Fruit fly (Drosophila melanogaster) whole organism, embryonic: ENCODE results near the gene CG12516.

Source experiments
- Ada2b ChIP-seq: fragments of 200-800 bp; sonication (Bioruptor generic); IDR thresholded peaks from 2 replicates; pipeline ENCODE4 v1.3.6; 2022; ENCODE audit warnings: missing biosample characterization, missing genetic modification characterization
- CG10462 ChIP-seq: fragments of 200-800 bp; sonication (Bioruptor generic); optimal IDR thresholded peaks from 2 replicates; lab custom pipeline; 2016; ENCODE audit warnings: missing biosample characterization, missing genetic modification characterization
- CG11456 ChIP-seq: fragments of 200-800 bp; sonication (Bioruptor generic); IDR thresholded peaks from 3 replicates; pipeline ENCODE4 v1.3.6; 2022; ENCODE audit warnings: missing biosample characterization, missing genetic modification characterization
- CG11504 ChIP-seq: fragments of 200-800 bp; sonication (Bioruptor generic); optimal IDR thresholded peaks from 3 replicates; lab custom pipeline; 2019; ENCODE audit warnings: missing biosample characterization, mild to moderate bottlenecking, missing genetic modification characterization, moderate library complexity
- CG11723 ChIP-seq: fragments of 200-800 bp; sonication (Bioruptor generic); optimal IDR thresholded peaks from 2 replicates; lab custom pipeline; 2017; ENCODE audit warnings: missing biosample characterization, mild to moderate bottlenecking, missing genetic modification characterization
- CG12236 ChIP-seq: fragments of 200-800 bp; sonication (Bioruptor generic); optimal IDR thresholded peaks from 2 replicates; lab custom pipeline; 2016; ENCODE audit warnings: missing biosample characterization, missing genetic modification characterization
- CG12299 ChIP-seq: fragments of 200-800 bp; sonication (Bioruptor generic); optimal IDR thresholded peaks from 2 replicates; lab custom pipeline; 2018; ENCODE audit warnings: missing biosample characterization, mild to moderate bottlenecking, missing genetic modification characterization
- CG1233 ChIP-seq: fragments of 200-800 bp; sonication (Bioruptor generic); optimal IDR thresholded peaks from 4 replicates; lab custom pipeline; 2018; ENCODE audit warnings: missing biosample characterization, mild to moderate bottlenecking, missing genetic modification characterization
- CG12769 ChIP-seq: fragments of 200-800 bp; sonication (Bioruptor generic); optimal IDR thresholded peaks from 2 replicates; lab custom pipeline; 2019; ENCODE audit warnings: missing biosample characterization, mild to moderate bottlenecking, missing genetic modification characterization, moderate library complexity
- CG13296 ChIP-seq: fragments of 200-800 bp; sonication (Bioruptor generic); optimal IDR thresholded peaks from 3 replicates; lab custom pipeline; 2018; ENCODE audit warnings: missing biosample characterization, mild to moderate bottlenecking, missing genetic modification characterization
- CG15011 ChIP-seq: fragments of 200-800 bp; sonication (Bioruptor generic); optimal IDR thresholded peaks from 3 replicates; lab custom pipeline; 2018; ENCODE audit warnings: missing biosample characterization, mild to moderate bottlenecking, missing genetic modification characterization
- CG17359 ChIP-seq: fragments of 200-800 bp; sonication (Bioruptor generic); optimal IDR thresholded peaks from 3 replicates; lab custom pipeline; 2018; ENCODE audit warnings: missing biosample characterization, mild to moderate bottlenecking, missing genetic modification characterization, moderate library complexity
- CG2712 ChIP-seq: fragments of 200-800 bp; optimal IDR thresholded peaks from 3 replicates; lab custom pipeline; 2019; ENCODE audit warnings: missing biosample characterization, mild to moderate bottlenecking, missing genetic modification characterization, moderate library complexity
- CG2889 ChIP-seq: fragments of 200-800 bp; sonication (Bioruptor generic); IDR thresholded peaks from 3 replicates; pipeline ENCODE4 v1.3.6; 2022; ENCODE audit warnings: missing biosample characterization, missing genetic modification characterization
- CG30020 ChIP-seq: fragments of 200-800 bp; optimal IDR thresholded peaks from 2 replicates; lab custom pipeline; 2019; ENCODE audit warnings: missing biosample characterization, mild to moderate bottlenecking, missing genetic modification characterization, moderate library complexity
- CG31388 ChIP-seq: fragments of 200-800 bp; sonication (Bioruptor generic); optimal IDR thresholded peaks from 2 replicates; lab custom pipeline; 2016; ENCODE audit warnings: missing biosample characterization, missing genetic modification characterization
- CG6813 ChIP-seq: fragments of 200-800 bp; sonication (Bioruptor generic); optimal IDR thresholded peaks from 2 replicates; lab custom pipeline; 2017; ENCODE audit warnings: missing biosample characterization, missing genetic modification characterization, mild to moderate bottlenecking, moderate library complexity, missing genetic modification reagents
- CG7271 ChIP-seq: fragments of 200-800 bp; sonication (Bioruptor generic); optimal IDR thresholded peaks from 2 replicates; lab custom pipeline; 2018; ENCODE audit warnings: missing biosample characterization, mild to moderate bottlenecking, missing genetic modification characterization, moderate library complexity
- CG7963 ChIP-seq: fragments of 200-800 bp; sonication (Bioruptor generic); IDR thresholded peaks from 3 replicates; pipeline ENCODE4 v1.3.6; 2022; ENCODE audit warnings: missing biosample characterization, missing genetic modification characterization; ENCODE audit not compliant: partially characterized antibody
- Chrac-16 ChIP-seq: fragments of 200-800 bp; sonication (Bioruptor generic); optimal IDR thresholded peaks from 3 replicates; lab custom pipeline; 2016; ENCODE audit warnings: missing biosample characterization, missing genetic modification characterization
- CkIIα-i1 ChIP-seq: fragments of 200-800 bp; sonication (Bioruptor generic); IDR thresholded peaks from 2 replicates; pipeline ENCODE4 v1.3.6; 2022; ENCODE audit warnings: missing biosample characterization, missing genetic modification characterization
- Dbx ChIP-seq: fragments of 200-800 bp; sonication (Bioruptor generic); IDR thresholded peaks from 3 replicates; pipeline ENCODE4 v1.3.6; 2022; ENCODE audit warnings: missing biosample characterization, missing genetic modification characterization
- Hand ChIP-seq: fragments of 200-800 bp; sonication (Bioruptor generic); optimal IDR thresholded peaks from 2 replicates; lab custom pipeline; 2017; ENCODE audit warnings: mild to moderate bottlenecking, missing biosample characterization, missing genetic modification reagents, missing genetic modification characterization
- HmgZ ChIP-seq: fragments of 200-800 bp; sonication (Bioruptor generic); optimal IDR thresholded peaks from 2 replicates; lab custom pipeline; 2018; ENCODE audit warnings: missing biosample characterization, mild to moderate bottlenecking, missing genetic modification characterization
- Hr3 ChIP-seq: fragments of 200-800 bp; sonication (Bioruptor generic); optimal IDR thresholded peaks from 3 replicates; lab custom pipeline; 2016; ENCODE audit warnings: missing biosample characterization, missing genetic modification characterization
- MTF-1 ChIP-seq: fragments of 200-800 bp; sonication (Bioruptor generic); optimal IDR thresholded peaks from 2 replicates; lab custom pipeline; 2018; ENCODE audit warnings: missing biosample characterization, mild to moderate bottlenecking, missing genetic modification characterization, borderline replicate concordance
- Myb ChIP-seq: fragments of 200-800 bp; sonication (Bioruptor generic); optimal IDR thresholded peaks from 2 replicates; lab custom pipeline; 2016; ENCODE audit warnings: missing biosample characterization, missing genetic modification characterization
- NfI ChIP-seq: fragments of 200-800 bp; sonication (Bioruptor generic); optimal IDR thresholded peaks from 3 replicates; lab custom pipeline; 2018; ENCODE audit warnings: missing biosample characterization, mild to moderate bottlenecking, missing genetic modification characterization, moderate library complexity
- Opbp ChIP-seq: fragments of 200-800 bp; sonication (Bioruptor generic); IDR thresholded peaks from 3 replicates; pipeline ENCODE4 v1.3.6; 2022; ENCODE audit warnings: missing biosample characterization, missing genetic modification characterization; ENCODE audit not compliant: partially characterized antibody
- Sin3A ChIP-seq: fragments of >200 bp; optimal IDR thresholded peaks from 2 replicates; lab custom pipeline; 2018
- Taf1 ChIP-seq: fragments of 200-800 bp; sonication (Bioruptor generic); IDR thresholded peaks from 2 replicates; pipeline ENCODE4 v1.3.6; 2022; ENCODE audit warnings: missing biosample characterization, missing genetic modification characterization
- Vsx1 ChIP-seq: fragments of 200-800 bp; sonication (Bioruptor generic); optimal IDR thresholded peaks from 2 replicates; lab custom pipeline; 2017; ENCODE audit warnings: missing biosample characterization, mild to moderate bottlenecking, missing genetic modification characterization, missing genetic modification reagents
- ab ChIP-seq: fragments of 200-800 bp; sonication (Bioruptor generic); optimal IDR thresholded peaks from 2 replicates; lab custom pipeline; 2016; ENCODE audit warnings: missing biosample characterization, missing genetic modification characterization
- ato ChIP-seq: fragments of 200-800 bp; sonication (Bioruptor generic); IDR thresholded peaks from 2 replicates; pipeline ENCODE4 v1.3.6; 2022; ENCODE audit warnings: missing biosample characterization, missing genetic modification characterization; ENCODE audit not compliant: partially characterized antibody
- dysf ChIP-seq: fragments of 200-800 bp; sonication (Bioruptor generic); IDR thresholded peaks from 3 replicates; pipeline ENCODE4 v1.3.6; 2022; ENCODE audit warnings: missing biosample characterization, missing genetic modification characterization
- en ChIP-seq: fragments of 200-800 bp; sonication (Bioruptor generic); optimal IDR thresholded peaks from 2 replicates; lab custom pipeline; 2016; ENCODE audit warnings: missing biosample characterization, missing genetic modification characterization
- fu2 ChIP-seq: fragments of 200-800 bp; sonication (Bioruptor generic); optimal IDR thresholded peaks from 2 replicates; lab custom pipeline; 2016; ENCODE audit warnings: missing biosample characterization, missing genetic modification characterization
- gt ChIP-seq: fragments of 200-800 bp; sonication (Bioruptor generic); IDR thresholded peaks from 2 replicates; pipeline ENCODE4 v1.3.6; 2022; ENCODE audit warnings: missing biosample characterization, missing genetic modification characterization
- ind ChIP-seq: fragments of 200-800 bp; sonication (Bioruptor generic); optimal IDR thresholded peaks from 3 replicates; lab custom pipeline; 2016; ENCODE audit warnings: missing biosample characterization, missing genetic modification characterization
- kah ChIP-seq: fragments of 200-800 bp; sonication (Bioruptor generic); optimal IDR thresholded peaks from 2 replicates; lab custom pipeline; 2018; ENCODE audit warnings: missing biosample characterization, mild to moderate bottlenecking, missing genetic modification characterization
- ken ChIP-seq: fragments of 200-800 bp; sonication (Bioruptor generic); IDR thresholded peaks from 3 replicates; pipeline ENCODE4 v1.3.6; 2022; ENCODE audit warnings: missing biosample characterization, missing genetic modification characterization
- kni ChIP-seq: fragments of 200-800 bp; sonication (Bioruptor generic); optimal IDR thresholded peaks from 3 replicates; lab custom pipeline; 2017; ENCODE audit warnings: mild to moderate bottlenecking, missing biosample characterization, missing genetic modification reagents, missing genetic modification characterization
- maf-S ChIP-seq: fragments of 200-800 bp; sonication (Bioruptor generic); optimal IDR thresholded peaks from 2 replicates; lab custom pipeline; 2016; ENCODE audit warnings: missing biosample characterization, missing genetic modification characterization
- pum ChIP-seq: fragments of 200-800 bp; sonication (Bioruptor generic); optimal IDR thresholded peaks from 2 replicates; lab custom pipeline; 2016; ENCODE audit warnings: missing biosample characterization, missing genetic modification characterization
- rib ChIP-seq: fragments of 200-800 bp; sonication (Bioruptor generic); IDR thresholded peaks from 2 replicates; pipeline ENCODE4 v1.3.6; 2022; ENCODE audit warnings: missing biosample characterization, missing genetic modification characterization
- salm ChIP-seq: fragments of 200-800 bp; sonication (Bioruptor generic); optimal IDR thresholded peaks from 2 replicates; lab custom pipeline; 2018; ENCODE audit warnings: missing biosample characterization, mild to moderate bottlenecking, missing genetic modification characterization
- scrt ChIP-seq: fragments of 200-800 bp; sonication (Bioruptor generic); optimal IDR thresholded peaks from 2 replicates; lab custom pipeline; 2018; ENCODE audit warnings: missing biosample characterization, mild to moderate bottlenecking, missing genetic modification characterization, moderate library complexity
- wek ChIP-seq: fragments of 200-800 bp; sonication (Bioruptor generic); optimal IDR thresholded peaks from 3 replicates; lab custom pipeline; 2018; ENCODE audit warnings: missing biosample characterization, mild to moderate bottlenecking, missing genetic modification characterization, moderate library complexity
- wor ChIP-seq: fragments of 200-800 bp; sonication (Bioruptor generic); IDR thresholded peaks from 2 replicates; pipeline ENCODE4 v1.3.6; 2022; ENCODE audit warnings: missing biosample characterization, missing genetic modification characterization

The CG12516 gene

dm6 chr3R:28328780-28329546 is 24.6 kb upstream of the CG12516 start:
- TF ChIP-seq Opbp (GFP tag; lab: Robert Waterston, UW) (no peak), ab (GFP tag; lab: Kevin White, UChicago) (peak; percentile 37), pum (peak; percentile 2), rib (GFP tag; lab: Robert Waterston, UW) (peak; percentile 83), MTF-1 (peak; percentile 81), gt (GFP tag; lab: Robert Waterston, UW) (0 out of 2 replicates have a peak, but pooled peaks have one; percentile 9), CG2712 (peak; percentile 52), CG13296 (GFP tag; lab: Kevin White, UChicago) (peak; percentile 21), wor (GFP tag; lab: Robert Waterston, UW) (0 out of 2 replicates have a peak, but pooled peaks have one; percentile 42), CG12236 (peak; percentile 81), CG12299 (tag; lab: Kevin White, UChicago) (no peak), CG30020 (tag; lab: Kevin White, UChicago) (no peak), CG11504 (tag; lab: Kevin White, UChicago) (peak; percentile 63), CG15011 (GFP tag; lab: Kevin White, UChicago) (peak; percentile 81), Ada2b (GFP tag; lab: Robert Waterston, UW) (peak; percentile 65), NfI (GFP tag; lab: Kevin White, UChicago) (peak; percentile 76), CG11723 (GFP tag; lab: Kevin White, UChicago) (peak; percentile 43), Sin3A (lab: Kevin White, UChicago) (no peak), CG17359 (tag; lab: Kevin White, UChicago) (peak; percentile 76), wek (GFP tag; lab: Kevin White, UChicago) (peak; percentile 79), Vsx1 (GFP tag; lab: Kevin White, UChicago) (peak; percentile 75), Chrac-16 (GFP tag; lab: Kevin White, UChicago) (peak; percentile 36), Dbx (peak; percentile 75; the same call in 2 of the 3 replicates), ato (no peak), CG1233 (GFP tag; lab: Kevin White, UChicago) (peak; percentile 64), CG7963 (no peak), Myb (GFP tag; lab: Kevin White, UChicago) (peak; percentile 25), Hand (GFP tag; lab: Kevin White, UChicago) (peak; percentile 71), CG6813 (GFP tag; lab: Kevin White, UChicago) (peak; percentile 88), CkIIα-i1 (GFP tag; lab: Robert Waterston, UW) (no peak), CG11456 (peak; percentile 71; the same call in 2 of the 3 replicates), dysf (GFP tag; lab: Robert Waterston, UW) (peak; percentile 74), CG10462 (GFP tag; lab: Kevin White, UChicago) (peak; percentile 66), en (GFP tag; lab: Kevin White, UChicago) (peak; percentile 24), Taf1 (GFP tag; lab: Robert Waterston, UW) (peak; percentile 86), ind (GFP tag; lab: Kevin White, UChicago) (peak; percentile 48), scrt (GFP tag; lab: Kevin White, UChicago) (peak; percentile 24), Hr3 (peak; percentile 51), kah (GFP tag; lab: Kevin White, UChicago) (no peak), kni (GFP tag; lab: Kevin White, UChicago) (peak; percentile 70), HmgZ (tag; lab: Kevin White, UChicago) (peak; percentile 82), salm (tag; lab: Kevin White, UChicago) (no peak), fu2 (GFP tag; lab: Kevin White, UChicago) (peak; percentile 54), CG12769 (peak; percentile 57), CG31388 (GFP tag; lab: Kevin White, UChicago) (peak; percentile 11), CG2889 (GFP tag; lab: Robert Waterston, UW) (peak; percentile 64; the same call in 2 of the 3 replicates), maf-S (GFP tag; lab: Kevin White, UChicago) (peak; percentile 58), ken (GFP tag; lab: Robert Waterston, UW) (peak; percentile 70), CG7271 (tag; lab: Kevin White, UChicago) (peak; percentile 79)
